Worm (Caenorhabditis elegans): ENCODE measurements around the gene F42G4.5.
"Not testable (repeated sequence)": the region's sequence is repeated elsewhere in the genome, so short reads cannot be mapped to it uniquely, and the experiment has no call there.

- not testable (repeated sequence) for TF ChIP-seq scrt-1 (GFP tag; IDR thresholded peaks at IDR 0.05); tbx-11 (GFP tag; IDR thresholded peaks at IDR 0.05); aly-1 (tag; optimal IDR thresholded peaks at IDR 0.05); ama-1 (optimal IDR thresholded peaks at IDR 0.05); hnd-1 (tag; optimal IDR thresholded peaks at IDR 0.05)
Measured at ce11 chrII:13082403-13082802, 9.1 kb downstream of the F42G4.5 start, which contains the start of gene Y81G3A.6.

All from whole organism, early embryonic.